Fruit fly (Drosophila melanogaster): Measurements from ENCODE around the gene Hyls1.

Gene Hyls1

dm6 chr2L:16356249-16357025 is 4.0 kb upstream of the Hyls1 start, which contains the start of gene CaBP1 (continued):
- TF ChIP-seq CG15601 (tag; optimal IDR thresholded peaks at IDR 0.05): peak; percentile 21
- TF ChIP-seq CG1792 (GFP tag; optimal IDR thresholded peaks at IDR 0.05): no peak
- TF ChIP-seq CG12299 (tag; optimal IDR thresholded peaks at IDR 0.05): peak; percentile 8
- peak; percentile 5 for TF ChIP-seq CG2712 (tag; optimal IDR thresholded peaks at IDR 0.05)
- TF ChIP-seq CG10147 (GFP tag; optimal IDR thresholded peaks at IDR 0.05): peak; percentile 19
- peak; percentile 21 for TF ChIP-seq abd-A (tag; optimal IDR thresholded peaks at IDR 0.05)
- no peak for TF ChIP-seq CG10321 (GFP tag; IDR thresholded peaks at IDR 0.05)
- TF ChIP-seq Med (GFP tag): peak; percentile 71
- TF ChIP-seq Bgb (GFP tag; IDR thresholded peaks at IDR 0.05; ENCODE audit: partially characterized antibody): peak; percentile 90
- peak; percentile 93; the same call in 2 of the 3 replicates for TF ChIP-seq Opbp (GFP tag; IDR thresholded peaks at IDR 0.05; ENCODE audit: partially characterized antibody)
- no peak for TF ChIP-seq zfh1 (GFP tag; IDR thresholded peaks at IDR 0.05)
- peak; percentile 4 for TF ChIP-seq sug (tag; optimal IDR thresholded peaks at IDR 0.05)
- peak; percentile 8 for TF ChIP-seq CG12769 (tag; optimal IDR thresholded peaks at IDR 0.05)
- TF ChIP-seq eve (GFP tag; optimal IDR thresholded peaks at IDR 0.05): peak in 1 of 2 experiments; percentile 70
- TF ChIP-seq CG13624 (GFP tag; optimal IDR thresholded peaks at IDR 0.05): no peak
- peak; percentile 96 for TF ChIP-seq sna (GFP tag; IDR thresholded peaks at IDR 0.05; ENCODE audit: partially characterized antibody)

dm6 chr2L:16353765-16354164 is 1.3 kb upstream of the Hyls1 start:
- TF ChIP-seq nom (GFP tag; optimal IDR thresholded peaks at IDR 0.05) (peak; percentile 17), rib (GFP tag; IDR thresholded peaks at IDR 0.05) (0 out of 2 replicates have a peak, but pooled peaks have one; percentile 13), tll (GFP tag; optimal IDR thresholded peaks at IDR 0.05) (peak in 1 of 2 experiments; percentile 32), CG17568 (GFP tag; optimal IDR thresholded peaks at IDR 0.05) (no peak), mld (GFP tag; IDR thresholded peaks at IDR 0.05; ENCODE audit: partially characterized antibody) (no peak), zen (tag; optimal IDR thresholded peaks at IDR 0.05) (peak; percentile 17), CG15479 (GFP tag; optimal IDR thresholded peaks at IDR 0.05) (peak; percentile 25), Dad (GFP tag; optimal IDR thresholded peaks at IDR 0.05) (no peak), ara (GFP tag; IDR thresholded peaks at IDR 0.05) (no peak), eve (GFP tag; optimal IDR thresholded peaks at IDR 0.05) (peak in 1 of 2 experiments; percentile 63), CG43689 (GFP tag; IDR thresholded peaks at IDR 0.05) (no peak)

- TF ChIP-seq Dll (GFP tag; IDR thresholded peaks at IDR 0.05; ENCODE audit: partially characterized antibody): no peak
- TF ChIP-seq Stat92E (GFP tag; optimal IDR thresholded peaks at IDR 0.05): peak in 1 of 3 experiments; percentile 71
- peak; percentile 41 for TF ChIP-seq Elba2 (GFP tag; optimal IDR thresholded peaks at IDR 0.05)
- no peak for TF ChIP-seq CG5180 (GFP tag; optimal IDR thresholded peaks at IDR 0.05)
- no peak for TF ChIP-seq Max (GFP tag; optimal IDR thresholded peaks at IDR 0.05)
- no peak for TF ChIP-seq chm (GFP tag; IDR thresholded peaks at IDR 0.05)
- TF ChIP-seq CG15696 (tag; optimal IDR thresholded peaks at IDR 0.05): no peak
- TF ChIP-seq pan (optimal IDR thresholded peaks at IDR 0.05): no peak
- TF ChIP-seq pan (GFP tag; optimal IDR thresholded peaks at IDR 0.05 in 1 of 2, IDR thresholded peaks at IDR 0.05 in 1 of 2): no peak
- no peak for TF ChIP-seq Rx (GFP tag; IDR thresholded peaks at IDR 0.05)
- TF ChIP-seq CkIIα-i1 (GFP tag; IDR thresholded peaks at IDR 0.05): no peak
- no peak for TF ChIP-seq Fer3 (tag; optimal IDR thresholded peaks at IDR 0.05)
- TF ChIP-seq CG17385 (GFP tag; optimal IDR thresholded peaks at IDR 0.05): peak; percentile 92
- no peak for TF ChIP-seq CG17361 (GFP tag; IDR thresholded peaks at IDR 0.05)
- peak; percentile 78 for TF ChIP-seq psq (GFP tag; optimal IDR thresholded peaks at IDR 0.05)
- no peak for TF ChIP-seq CG3065 (GFP tag; optimal IDR thresholded peaks at IDR 0.05)
- 0 out of 4 replicates have a peak, but pooled peaks have one; percentile 11 for TF ChIP-seq chinmo (GFP tag; IDR thresholded peaks at IDR 0.05; ENCODE audit: partially characterized antibody)
- peak; percentile 83 for TF ChIP-seq grau (tag; optimal IDR thresholded peaks at IDR 0.05)
- no peak for TF ChIP-seq Dip3 (GFP tag; optimal IDR thresholded peaks at IDR 0.05)
Measured at dm6 chr2L:16351805-16352584, 433 bp downstream of the Hyls1 start.
